Worm (Caenorhabditis elegans): Measurements from ENCODE around the gene tag-280.

The tag-280 gene

ce11 chrII:12459422-12459821 is 1.0 kb upstream of the tag-280 start, which contains the start of gene tag-281 (continued):
- no peak for TF ChIP-seq K02D7.2 (tag; optimal IDR thresholded peaks at IDR 0.05)
- no peak for TF ChIP-seq npax-4 (tag; optimal IDR thresholded peaks at IDR 0.05)
- TF ChIP-seq lin-11 (tag; optimal IDR thresholded peaks at IDR 0.05) = no peak
- no peak for TF ChIP-seq ahr-1 (tag; optimal IDR thresholded peaks at IDR 0.05)
- no peak for TF ChIP-seq pha-2 (tag; optimal IDR thresholded peaks at IDR 0.05)
- TF ChIP-seq pros-1 (tag; optimal IDR thresholded peaks at IDR 0.05) = no peak
- TF ChIP-seq dve-1 (tag; optimal IDR thresholded peaks at IDR 0.05) = no peak
- no peak for TF ChIP-seq syd-9 (tag; optimal IDR thresholded peaks at IDR 0.05)
- no peak for TF ChIP-seq ceh-6 (GFP tag; optimal IDR thresholded peaks at IDR 0.05)
- no peak for TF ChIP-seq rnt-1 (tag; optimal IDR thresholded peaks at IDR 0.05)
- no peak for TF ChIP-seq dmd-4 (tag; optimal IDR thresholded peaks at IDR 0.05; ENCODE audit: borderline replicate concordance)
- TF ChIP-seq hlh-30 (tag; optimal IDR thresholded peaks at IDR 0.05; ENCODE audit: insufficient read depth) = no peak
- TF ChIP-seq C38D4.7 (GFP tag; optimal IDR thresholded peaks at IDR 0.05) = no peak
- no peak for TF ChIP-seq ttx-3 (tag; optimal IDR thresholded peaks at IDR 0.05)
- TF ChIP-seq sox-4 (tag; optimal IDR thresholded peaks at IDR 0.05) = no peak
- no peak for TF ChIP-seq F13H6.1 (tag; optimal IDR thresholded peaks at IDR 0.05)
- peak; percentile 21 for TF ChIP-seq unc-86 (tag; optimal IDR thresholded peaks at IDR 0.05)
- no peak for TF ChIP-seq sdc-2 (tag; optimal IDR thresholded peaks at IDR 0.05)
- TF ChIP-seq tbx-2 (tag; optimal IDR thresholded peaks at IDR 0.05) = no peak
- no peak for TF ChIP-seq madf-2 (tag; optimal IDR thresholded peaks at IDR 0.05)
- no peak for TF ChIP-seq ama-1 (optimal IDR thresholded peaks at IDR 0.05)
- no peak for TF ChIP-seq unc-55 (GFP tag; optimal IDR thresholded peaks at IDR 0.05)
- no peak for TF ChIP-seq ceh-24 (tag; optimal IDR thresholded peaks at IDR 0.05)
- TF ChIP-seq nhr-232 (tag; optimal IDR thresholded peaks at IDR 0.05) = no peak
- TF ChIP-seq unc-42 (tag; optimal IDR thresholded peaks at IDR 0.05) = peak; percentile 47
- peak; percentile 25 for TF ChIP-seq ceh-18 (tag; optimal IDR thresholded peaks at IDR 0.05)
- TF ChIP-seq nhr-11 (tag; optimal IDR thresholded peaks at IDR 0.05) = no peak
- TF ChIP-seq ceh-19 (GFP tag; optimal IDR thresholded peaks at IDR 0.05) = no peak
- TF ChIP-seq unc-3 (GFP tag; conservative IDR thresholded peaks at IDR 0.05) = no peak
- no peak for TF ChIP-seq unc-3 (tag; optimal IDR thresholded peaks at IDR 0.05)
- no peak for TF ChIP-seq zip-5 (tag; optimal IDR thresholded peaks at IDR 0.05)
- TF ChIP-seq ztf-16 (tag; optimal IDR thresholded peaks at IDR 0.05) = no peak
- TF ChIP-seq ceh-34 (tag; optimal IDR thresholded peaks at IDR 0.05) = peak; percentile 12
- no peak for TF ChIP-seq hlh-8 (tag; optimal IDR thresholded peaks at IDR 0.05)
- TF ChIP-seq pag-3 (tag; optimal IDR thresholded peaks at IDR 0.05; ENCODE audit: borderline replicate concordance) = no peak
- TF ChIP-seq ceh-22 (tag; optimal IDR thresholded peaks at IDR 0.05) = no peak
- no peak for TF ChIP-seq hlh-13 (GFP tag; optimal IDR thresholded peaks at IDR 0.05)
- TF ChIP-seq ceh-31 (tag; optimal IDR thresholded peaks at IDR 0.05) = peak; percentile 15
- no peak for TF ChIP-seq che-1 (tag; optimal IDR thresholded peaks at IDR 0.05)
- TF ChIP-seq sox-2 (GFP tag; IDR thresholded peaks at IDR 0.05) = no peak
- no peak for TF ChIP-seq elt-2 (tag; optimal IDR thresholded peaks at IDR 0.05)
- no peak for TF ChIP-seq pqm-1 (tag; optimal IDR thresholded peaks at IDR 0.05)
- TF ChIP-seq nfya-1 (tag; optimal IDR thresholded peaks at IDR 0.05) = peak; percentile 68
- TF ChIP-seq fkh-6 (tag; optimal IDR thresholded peaks at IDR 0.05) = no peak

- TF ChIP-seq tbx-7 (tag; optimal IDR thresholded peaks at IDR 0.05) (no peak), F13H6.1 (tag; optimal IDR thresholded peaks at IDR 0.05) (no peak), ets-4 (tag; optimal IDR thresholded peaks at IDR 0.05) (no peak), K02D7.2 (tag; optimal IDR thresholded peaks at IDR 0.05) (no peak), nfya-1 (tag; optimal IDR thresholded peaks at IDR 0.05) (no peak), hlh-6 (tag; optimal IDR thresholded peaks at IDR 0.05) (no peak), ceh-31 (tag; optimal IDR thresholded peaks at IDR 0.05) (no peak), ceh-34 (tag; optimal IDR thresholded peaks at IDR 0.05) (no peak), hlh-30 (tag; optimal IDR thresholded peaks at IDR 0.05; ENCODE audit: insufficient read depth) (no peak), C08G9.2 (tag; optimal IDR thresholded peaks at IDR 0.05) (no peak), pros-1 (tag; optimal IDR thresholded peaks at IDR 0.05) (no peak), hlh-15 (tag; optimal IDR thresholded peaks at IDR 0.05) (no peak), ceh-24 (tag; optimal IDR thresholded peaks at IDR 0.05) (no peak), K09A11.1 (tag; optimal IDR thresholded peaks at IDR 0.05; ENCODE audit: insufficient read depth) (no peak), nhr-11 (tag; optimal IDR thresholded peaks at IDR 0.05) (no peak), eyg-1 (tag; optimal IDR thresholded peaks at IDR 0.05) (no peak), elt-2 (tag; optimal IDR thresholded peaks at IDR 0.05) (no peak), mec-3 (tag; optimal IDR thresholded peaks at IDR 0.05; ENCODE audit: borderline replicate concordance) (no peak), nhr-232 (tag; optimal IDR thresholded peaks at IDR 0.05) (no peak), ztf-16 (tag; optimal IDR thresholded peaks at IDR 0.05) (no peak)
Measured at ce11 chrII:12462244-12462643, 1.8 kb downstream of the tag-280 start, which contains the start of gene F15A4.2. TSS of gene F15A4.2 (plus strand) at chrII:12462544.
